In the genomic region with DNA sequence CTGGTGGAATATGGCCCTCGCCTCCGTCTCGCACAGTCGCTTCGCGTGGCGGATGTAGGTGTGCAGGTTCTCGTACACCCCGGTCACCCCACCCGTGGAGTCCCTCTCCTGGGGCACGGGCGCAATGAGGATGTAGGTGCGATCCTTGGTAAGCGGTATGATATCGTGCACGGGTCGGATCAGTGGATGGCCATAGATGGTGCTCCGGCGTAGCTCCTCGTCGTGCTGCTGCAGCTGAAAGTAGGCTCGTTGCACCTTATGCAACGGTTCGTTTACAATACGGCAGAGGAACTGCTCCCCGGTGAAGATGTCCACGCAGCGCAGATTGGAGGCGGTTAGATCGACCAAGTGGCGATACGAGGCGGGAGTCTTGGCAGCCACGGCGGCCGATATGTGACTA, we compare ENCODE assay signal across 3 fruit fly cellular contexts.
TF ChIP-seq lines count a peak whose summit lies in the region.

No protein-coding gene starts in this region.

- no peak for TF ChIP-seq CTCF in whole organism, embryonic (GFP tag; optimal IDR thresholded peaks at IDR 0.05; lab: Kevin White, UChicago)

TF ChIP-seq in Kc167, 6 proteins besides CTCF, POLR2A, EP300 and RAD21:
- TF ChIP-seq ttk (optimal IDR thresholded peaks at IDR 0.05; lab: Kevin White, UChicago) (peak; percentile 98), psq (optimal IDR thresholded peaks at IDR 0.05; lab: Kevin White, UChicago) (no peak), insv (optimal IDR thresholded peaks at IDR 0.05; lab: Kevin White, UChicago) (no peak), h (optimal IDR thresholded peaks at IDR 0.05; lab: Kevin White, UChicago) (no peak), Myc (optimal IDR thresholded peaks at IDR 0.05; lab: Kevin White, UChicago) (no peak)

TF ChIP-seq in whole organism, embryonic, 481 proteins besides CTCF, POLR2A, EP300 and RAD21:
- TF ChIP-seq crp (GFP tag; optimal IDR thresholded peaks at IDR 0.05; lab: Kevin White, UChicago) (no peak), sens (GFP tag; lab: Kevin White, UChicago) (peak; percentile 82), Pdp1 (GFP tag; optimal IDR thresholded peaks at IDR 0.05; lab: Kevin White, UChicago) (peak in 1 of 2 experiments; percentile 10), Hr51 (GFP tag; optimal IDR thresholded peaks at IDR 0.05; lab: Kevin White, UChicago) (peak in 1 of 2 experiments; percentile 5), CG3407 (GFP tag; optimal IDR thresholded peaks at IDR 0.05; lab: Kevin White, UChicago) (no peak), Med (GFP tag; lab: Kevin White, UChicago) (peak; percentile 17)
TF ChIP-seq in whole organism, embryonic: peak in this region for 4.

TF ChIP-seq in whole organism, pupa, 21 proteins besides CTCF, POLR2A, EP300 and RAD21:
- TF ChIP-seq CG12605 (GFP tag; IDR thresholded peaks at IDR 0.05; lab: Robert Waterston, UW) (no peak), rn (GFP tag; IDR thresholded peaks at IDR 0.05; lab: Robert Waterston, UW) (no peak), CG9948 (tag; optimal IDR thresholded peaks at IDR 0.05; lab: Kevin White, UChicago) (no peak), fd96Ca (GFP tag; IDR thresholded peaks at IDR 0.05; lab: Robert Waterston, UW) (no peak), CG4496 (GFP tag; IDR thresholded peaks at IDR 0.05; lab: Robert Waterston, UW) (0 out of 3 replicates have a peak, but pooled peaks have one; percentile 13), CG13204 (GFP tag; optimal IDR thresholded peaks at IDR 0.05; lab: Kevin White, UChicago) (no peak), Pif1A (GFP tag; optimal IDR thresholded peaks at IDR 0.05; lab: Kevin White, UChicago) (no peak), CG10348 (GFP tag; IDR thresholded peaks at IDR 0.05; lab: Robert Waterston, UW) (no peak)
TF ChIP-seq in whole organism, pupa: peak in this region for 1.
